Fruit fly (Drosophila melanogaster) whole organism, embryonic: ENCODE measurements around the gene CG17777.

ENCODE experiments used
- Adf1 ChIP-seq: fragments of 200-800 bp; sonication (Bioruptor generic); IDR thresholded peaks from 2 replicates; pipeline ENCODE4 v1.3.6; 2022; ENCODE audit warnings: missing biosample characterization, missing genetic modification characterization
- C15 ChIP-seq: fragments of 200-800 bp; sonication (Bioruptor generic); IDR thresholded peaks from 3 replicates; pipeline ENCODE4 v1.3.6; 2022; ENCODE audit warnings: missing biosample characterization, missing genetic modification characterization
- CG1024 ChIP-seq: fragments of 200-800 bp; sonication (Bioruptor generic); IDR thresholded peaks from 2 replicates; pipeline ENCODE4 v1.3.6; 2022; ENCODE audit warnings: missing biosample characterization, missing genetic modification characterization
- CG10267 ChIP-seq: fragments of 200-800 bp; sonication (Bioruptor generic); optimal IDR thresholded peaks from 2 replicates; lab custom pipeline; 2018; ENCODE audit warnings: missing biosample characterization, mild to moderate bottlenecking, missing genetic modification characterization, moderate library complexity
- CG13624 ChIP-seq: fragments of 200-800 bp; sonication (Bioruptor generic); optimal IDR thresholded peaks from 2 replicates; lab custom pipeline; 2016; ENCODE audit warnings: missing biosample characterization, missing genetic modification characterization
- CG14710 ChIP-seq: fragments of 200-800 bp; sonication (Bioruptor generic); optimal IDR thresholded peaks from 3 replicates; lab custom pipeline; 2019; ENCODE audit warnings: missing biosample characterization, mild to moderate bottlenecking, missing genetic modification characterization, moderate library complexity
- CG15696 ChIP-seq: fragments of 200-800 bp; sonication (Bioruptor generic); optimal IDR thresholded peaks from 2 replicates; lab custom pipeline; 2019; ENCODE audit warnings: missing biosample characterization, mild to moderate bottlenecking, missing genetic modification characterization, moderate library complexity
- CG1603 ChIP-seq: fragments of 200-800 bp; sonication (Bioruptor generic); optimal IDR thresholded peaks from 2 replicates; lab custom pipeline; 2019; ENCODE audit warnings: missing biosample characterization, mild to moderate bottlenecking, missing genetic modification characterization, moderate library complexity
- CG17186 ChIP-seq: fragments of 200-800 bp; sonication (Bioruptor generic); optimal IDR thresholded peaks from 3 replicates; lab custom pipeline; 2017; ENCODE audit warnings: missing biosample characterization, missing genetic modification reagents, missing genetic modification characterization
- CG17359 ChIP-seq: fragments of 200-800 bp; sonication (Bioruptor generic); optimal IDR thresholded peaks from 3 replicates; lab custom pipeline; 2018; ENCODE audit warnings: missing biosample characterization, mild to moderate bottlenecking, missing genetic modification characterization, moderate library complexity
- CG17385 ChIP-seq: fragments of 200-800 bp; sonication (Bioruptor generic); optimal IDR thresholded peaks from 3 replicates; lab custom pipeline; 2018; ENCODE audit warnings: missing biosample characterization, mild to moderate bottlenecking, missing genetic modification characterization
- CG1792 ChIP-seq: fragments of 200-800 bp; sonication (Bioruptor generic); optimal IDR thresholded peaks from 2 replicates; lab custom pipeline; 2016; ENCODE audit warnings: missing biosample characterization, missing genetic modification characterization
- CG3065 ChIP-seq: fragments of 200-800 bp; sonication (Bioruptor generic); optimal IDR thresholded peaks from 2 replicates; lab custom pipeline; 2016; ENCODE audit warnings: missing biosample characterization, missing genetic modification characterization
- CG32767 ChIP-seq: fragments of 200-800 bp; sonication (Bioruptor generic); IDR thresholded peaks from 2 replicates; pipeline ENCODE4 v1.3.6; 2022; ENCODE audit warnings: missing biosample characterization, missing genetic modification characterization
- CG4707 ChIP-seq: fragments of 200-800 bp; sonication (Bioruptor generic); optimal IDR thresholded peaks from 2 replicates; lab custom pipeline; 2018; ENCODE audit warnings: missing biosample characterization, mild to moderate bottlenecking, missing genetic modification characterization, moderate library complexity
- CG4820 ChIP-seq: fragments of 200-800 bp; sonication (Bioruptor generic); optimal IDR thresholded peaks from 3 replicates; lab custom pipeline; 2016; ENCODE audit warnings: missing biosample characterization, missing genetic modification characterization
- CG5953 ChIP-seq: fragments of 200-800 bp; sonication (Bioruptor generic); IDR thresholded peaks from 2 replicates; pipeline ENCODE4 v1.3.6; 2022; ENCODE audit warnings: missing biosample characterization, missing genetic modification characterization
- CG6683 ChIP-seq: fragments of 200-800 bp; sonication (Bioruptor generic); optimal IDR thresholded peaks from 2 replicates; lab custom pipeline; 2017; ENCODE audit warnings: missing biosample characterization, mild to moderate bottlenecking, missing genetic modification characterization, missing genetic modification reagents
- CG6765 ChIP-seq: fragments of 200-800 bp; sonication (Bioruptor generic); optimal IDR thresholded peaks from 3 replicates; lab custom pipeline; 2017; ENCODE audit warnings: missing biosample characterization, mild to moderate bottlenecking, missing genetic modification characterization
- CG7963 ChIP-seq: fragments of 200-800 bp; sonication (Bioruptor generic); IDR thresholded peaks from 3 replicates; pipeline ENCODE4 v1.3.6; 2022; ENCODE audit warnings: missing biosample characterization, missing genetic modification characterization; ENCODE audit not compliant: partially characterized antibody
- Fer1 ChIP-seq: fragments of 200-800 bp; sonication (Bioruptor generic); optimal IDR thresholded peaks from 2 replicates; lab custom pipeline; 2017; ENCODE audit warnings: missing biosample characterization, mild to moderate bottlenecking, missing genetic modification characterization
- HHEX ChIP-seq: fragments of 200-800 bp; sonication (Bioruptor generic); optimal IDR thresholded peaks from 3 replicates; lab custom pipeline; 2017; ENCODE audit warnings: missing biosample characterization, mild to moderate bottlenecking, missing genetic modification characterization, missing genetic modification reagents
- Mad ChIP-seq: fragments of 200-800 bp; sonication (Bioruptor generic); optimal IDR thresholded peaks from 2 replicates; lab custom pipeline; 2016; ENCODE audit warnings: missing biosample characterization, missing genetic modification characterization
- NC2α ChIP-seq: fragments of 200-800 bp; sonication (Bioruptor generic); optimal IDR thresholded peaks from 2 replicates; lab custom pipeline; 2016; ENCODE audit warnings: missing biosample characterization, missing genetic modification characterization
- NfI ChIP-seq: fragments of 200-800 bp; sonication (Bioruptor generic); optimal IDR thresholded peaks from 3 replicates; lab custom pipeline; 2018; ENCODE audit warnings: missing biosample characterization, mild to moderate bottlenecking, missing genetic modification characterization, moderate library complexity
- Oaz ChIP-seq: fragments of 200-800 bp; sonication (Bioruptor generic); IDR thresholded peaks from 2 replicates; pipeline ENCODE4 v1.3.6; 2022; ENCODE audit warnings: missing biosample characterization, missing genetic modification characterization
- Scr ChIP-seq: fragments of 200-800 bp; sonication (Bioruptor generic); IDR thresholded peaks from 2 replicates; pipeline ENCODE4 v1.3.6; 2022; ENCODE audit warnings: missing biosample characterization, missing genetic modification characterization; ENCODE audit not compliant: partially characterized antibody
- Six4 ChIP-seq: fragments of 200-800 bp; sonication (Bioruptor generic); optimal IDR thresholded peaks from 2 replicates; lab custom pipeline; 2016; ENCODE audit warnings: missing biosample characterization, missing genetic modification characterization
- Taf1 ChIP-seq: fragments of 200-800 bp; sonication (Bioruptor generic); IDR thresholded peaks from 2 replicates; pipeline ENCODE4 v1.3.6; 2022; ENCODE audit warnings: missing biosample characterization, missing genetic modification characterization
- aop ChIP-seq: fragments of 200-800 bp; sonication (Bioruptor generic); IDR thresholded peaks from 2 replicates; pipeline ENCODE4 v1.3.6; 2022; ENCODE audit warnings: missing biosample characterization, missing genetic modification characterization
- corto ChIP-seq: fragments of 200-800 bp; sonication (Bioruptor generic); optimal IDR thresholded peaks from 2 replicates; lab custom pipeline; 2016; ENCODE audit warnings: missing biosample characterization, mild to moderate bottlenecking, missing genetic modification characterization, moderate library complexity
- crc ChIP-seq: fragments of 200-800 bp; sonication (Bioruptor generic); optimal IDR thresholded peaks from 2 replicates; lab custom pipeline; 2016; ENCODE audit warnings: missing biosample characterization, missing genetic modification characterization
- croc ChIP-seq: fragments of 200-800 bp; sonication (Bioruptor generic); conservative IDR thresholded peaks from 3 replicates; pipeline ENCODE4 v1.3.6; 2022; ENCODE audit warnings: missing biosample characterization, missing genetic modification characterization
- cwo ChIP-seq: fragments of 200-800 bp; sonication (Bioruptor generic); optimal IDR thresholded peaks from 3 replicates; lab custom pipeline; 2017; ENCODE audit warnings: missing biosample characterization, missing genetic modification characterization, mild to moderate bottlenecking, moderate library complexity, missing genetic modification reagents
- da ChIP-seq: fragments of 200-800 bp; sonication (Bioruptor generic); optimal IDR thresholded peaks from 2 replicates; lab custom pipeline; 2016; ENCODE audit warnings: missing biosample characterization, missing genetic modification characterization
- esg ChIP-seq: fragments of 200-800 bp; sonication (Bioruptor generic); conservative IDR thresholded peaks from 2 replicates; pipeline ENCODE4 v1.3.6; 2022; ENCODE audit warnings: missing biosample characterization, missing genetic modification characterization
- gcm ChIP-seq: fragments of 200-800 bp; sonication (Bioruptor generic); optimal IDR thresholded peaks from 2 replicates; lab custom pipeline; 2019; ENCODE audit warnings: missing biosample characterization, mild to moderate bottlenecking, missing genetic modification characterization, moderate library complexity
- gcm2 ChIP-seq: fragments of 200-800 bp; sonication (Bioruptor generic); optimal IDR thresholded peaks from 2 replicates; lab custom pipeline; 2016; ENCODE audit warnings: missing biosample characterization, missing genetic modification characterization
- gt ChIP-seq: fragments of 200-800 bp; sonication (Bioruptor generic); IDR thresholded peaks from 2 replicates; pipeline ENCODE4 v1.3.6; 2022; ENCODE audit warnings: missing biosample characterization, missing genetic modification characterization
- h ChIP-seq: fragments of >200 bp; optimal IDR thresholded peaks from 2 replicates; lab custom pipeline; 2017
- knrl ChIP-seq: fragments of 200-800 bp; sonication (Bioruptor generic); IDR thresholded peaks from 3 replicates; pipeline ENCODE4 v1.3.6; 2022; ENCODE audit warnings: missing biosample characterization, missing genetic modification characterization; ENCODE audit not compliant: partially characterized antibody
- lov ChIP-seq, 2 experiments: fragments of 200-800 bp in 1 of 2; fragments of >200 bp in 1 of 2; sonication (Bioruptor generic) in 1 of 2; IDR thresholded peaks in 1 of 2; optimal IDR thresholded peaks in 1 of 2; 2 replicates in 1 of 2; 3 replicates in 1 of 2; pipeline versions ENCODE4 v1.3.6 to Lab custom; 2017 to 2022; ENCODE audit warnings: missing biosample characterization in 1 of 2, missing genetic modification characterization in 1 of 2
- pros ChIP-seq: fragments of 200-800 bp; sonication (Bioruptor generic); optimal IDR thresholded peaks from 3 replicates; lab custom pipeline; 2019; ENCODE audit warnings: missing biosample characterization, mild to moderate bottlenecking, missing genetic modification characterization, moderate library complexity
- psq ChIP-seq: fragments of 200-800 bp; sonication (Bioruptor generic); optimal IDR thresholded peaks from 2 replicates; lab custom pipeline; 2017; ENCODE audit warnings: missing biosample characterization, missing genetic modification characterization
- rib ChIP-seq: fragments of 200-800 bp; sonication (Bioruptor generic); IDR thresholded peaks from 2 replicates; pipeline ENCODE4 v1.3.6; 2022; ENCODE audit warnings: missing biosample characterization, missing genetic modification characterization
- run ChIP-seq: fragments of 200-800 bp; sonication (Bioruptor generic); optimal IDR thresholded peaks from 3 replicates; lab custom pipeline; 2018; ENCODE audit warnings: missing biosample characterization, mild to moderate bottlenecking, missing genetic modification characterization
- sim ChIP-seq: fragments of 200-800 bp; sonication (Bioruptor generic); IDR thresholded peaks from 2 replicates; pipeline ENCODE4 v1.3.6; 2022; ENCODE audit warnings: missing biosample characterization, missing genetic modification characterization
- slou ChIP-seq: fragments of 200-800 bp; sonication (Bioruptor generic); optimal IDR thresholded peaks from 3 replicates; lab custom pipeline; 2016; ENCODE audit warnings: missing biosample characterization, missing genetic modification characterization
- ssp ChIP-seq: fragments of 200-800 bp; sonication (Bioruptor generic); IDR thresholded peaks from 2 replicates; pipeline ENCODE4 v1.3.6; 2022; ENCODE audit warnings: missing biosample characterization, missing genetic modification characterization
- tin ChIP-seq: fragments of 200-800 bp; sonication (Bioruptor generic); optimal IDR thresholded peaks from 3 replicates; lab custom pipeline; 2016; ENCODE audit warnings: missing biosample characterization, missing genetic modification characterization
- wdn ChIP-seq: fragments of 200-800 bp; sonication (Bioruptor generic); IDR thresholded peaks from 2 replicates; pipeline ENCODE4 v1.3.6; 2022; ENCODE audit warnings: missing biosample characterization, missing genetic modification characterization
- wek ChIP-seq: fragments of 200-800 bp; sonication (Bioruptor generic); optimal IDR thresholded peaks from 3 replicates; lab custom pipeline; 2018; ENCODE audit warnings: missing biosample characterization, mild to moderate bottlenecking, missing genetic modification characterization, moderate library complexity

CG17777 gene

dm6 chrX:2141854-2142216 lies 44.8 kb upstream of the CG17777 start (continued):
- TF ChIP-seq gcm, result peak; percentile 1
- peak; percentile 24 for TF ChIP-seq CG10267
- no peak for TF ChIP-seq CG15696 (tag; lab: Kevin White, UChicago)
- no peak for TF ChIP-seq CG4820 (GFP tag; lab: Kevin White, UChicago)
- TF ChIP-seq run (tag; lab: Kevin White, UChicago), result no peak
- TF ChIP-seq corto (GFP tag; lab: Kevin White, UChicago), result peak; percentile 51
- no peak for TF ChIP-seq rib
- no peak for TF ChIP-seq CG7963 (GFP tag; lab: Robert Waterston, UW)
- TF ChIP-seq CG3065 (GFP tag; lab: Kevin White, UChicago), result no peak
- TF ChIP-seq esg (GFP tag; lab: Robert Waterston, UW), result no peak
- TF ChIP-seq NC2α (GFP tag; lab: Kevin White, UChicago), result no peak
- peak; percentile 30 for TF ChIP-seq CG6765
- no peak for TF ChIP-seq h
- TF ChIP-seq CG4707 (GFP tag; lab: Kevin White, UChicago), result peak; percentile 68
- TF ChIP-seq gt (GFP tag; lab: Robert Waterston, UW), result no peak
- TF ChIP-seq cwo (GFP tag; lab: Kevin White, UChicago), result peak; percentile 50
- peak; percentile 42 for TF ChIP-seq Fer1 (GFP tag; lab: Kevin White, UChicago)
- peak; percentile 57 for TF ChIP-seq HHEX
- TF ChIP-seq pros (GFP tag; lab: Kevin White, UChicago), result no peak
- TF ChIP-seq Mad (GFP tag; lab: Kevin White, UChicago), result peak; percentile 21
- TF ChIP-seq CG1024 (GFP tag; lab: Robert Waterston, UW), result no peak
- peak; percentile 15 for TF ChIP-seq CG1792 (GFP tag; lab: Kevin White, UChicago)
- peak; percentile 56 for TF ChIP-seq NfI (GFP tag; lab: Kevin White, UChicago)
- TF ChIP-seq Adf1 (GFP tag; lab: Robert Waterston, UW), result no peak
- no peak for TF ChIP-seq da (GFP tag; lab: Kevin White, UChicago)
- no peak for TF ChIP-seq croc
- TF ChIP-seq tin, result no peak
- TF ChIP-seq CG1603 (tag; lab: Kevin White, UChicago), result peak; percentile 60
- TF ChIP-seq CG17385, result peak; percentile 20
- TF ChIP-seq knrl (GFP tag; lab: Robert Waterston, UW), result no peak
- no peak for TF ChIP-seq crc
- TF ChIP-seq CG17359 (tag; lab: Kevin White, UChicago), result peak; percentile 55
- TF ChIP-seq CG5953 (GFP tag; lab: Robert Waterston, UW), result no peak
- no peak for TF ChIP-seq CG17186 (GFP tag; lab: Kevin White, UChicago)
- TF ChIP-seq lov (optimal IDR thresholded peaks at IDR 0.05; lab: Kevin White, UChicago), result no peak
- no peak for TF ChIP-seq lov (GFP tag; IDR thresholded peaks at IDR 0.05; lab: Robert Waterston, UW)
- no peak for TF ChIP-seq CG6683 (GFP tag; lab: Kevin White, UChicago)
- TF ChIP-seq Six4, result no peak
- no peak for TF ChIP-seq wdn (GFP tag; lab: Robert Waterston, UW)
- no peak for TF ChIP-seq CG32767 (GFP tag; lab: Robert Waterston, UW)
- no peak for TF ChIP-seq gcm2 (GFP tag; lab: Kevin White, UChicago)
- TF ChIP-seq C15, result no peak
- TF ChIP-seq ssp (GFP tag; lab: Robert Waterston, UW), result no peak
- TF ChIP-seq Taf1, result no peak
- peak; percentile 0 for TF ChIP-seq CG14710 (tag; lab: Kevin White, UChicago)
- no peak for TF ChIP-seq Oaz
- no peak for TF ChIP-seq aop (GFP tag; lab: Robert Waterston, UW)
- TF ChIP-seq slou (GFP tag; lab: Kevin White, UChicago), result no peak
- TF ChIP-seq Scr, result no peak
- TF ChIP-seq CG13624, result no peak
- TF ChIP-seq wek (GFP tag; lab: Kevin White, UChicago), result peak; percentile 85
- peak; percentile 26 for TF ChIP-seq psq (GFP tag; lab: Kevin White, UChicago)
- TF ChIP-seq sim (GFP tag; lab: Robert Waterston, UW), result no peak
